Worm (Caenorhabditis elegans): ENCODE results near the gene B0563.6.

DNA sequence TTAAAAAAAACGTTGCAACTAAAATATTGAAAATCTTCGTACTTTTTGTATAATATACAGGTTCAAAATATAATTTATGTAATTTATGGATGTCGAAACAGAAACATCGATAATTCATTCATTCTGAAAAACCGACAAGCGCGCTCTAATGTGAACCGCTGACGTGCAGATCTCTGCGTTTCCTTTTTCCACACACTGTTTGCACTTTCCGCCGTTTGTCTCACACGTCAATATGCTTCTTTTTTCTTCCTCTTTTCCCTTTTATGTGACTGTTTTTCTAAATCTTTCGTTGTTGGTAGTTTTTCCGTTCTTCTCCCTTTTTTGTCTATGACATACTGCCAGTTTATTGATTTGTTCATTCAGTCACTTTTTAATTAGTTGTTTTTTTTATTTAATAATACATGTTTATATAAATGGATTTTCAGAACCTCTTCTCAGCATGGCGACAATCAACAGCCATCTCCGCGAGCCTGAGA is 12.8 kb downstream of the B0563.6 start, which contains the start of gene tmbi-4:
- no peak for TF ChIP-seq hmg-4 (GFP tag; optimal IDR thresholded peaks at IDR 0.05)
- TF ChIP-seq ama-1 (optimal IDR thresholded peaks at IDR 0.05), result no peak
- no peak for TF ChIP-seq B0310.2 (tag; optimal IDR thresholded peaks at IDR 0.05)
- TF ChIP-seq scrt-1 (GFP tag; IDR thresholded peaks at IDR 0.05), result no peak
- TF ChIP-seq tbx-11 (GFP tag; IDR thresholded peaks at IDR 0.05), result no peak
- TF ChIP-seq flt-1 (GFP tag; IDR thresholded peaks at IDR 0.05), result no peak

Measured in whole organism, early embryonic.